Worm (Caenorhabditis elegans) whole organism, late embryonic: ENCODE measurements around the gene ags-3.

Experiments used
- C38D4.7 ChIP-seq: fragments of 200-800 bp; sonication (Bioruptor generic); optimal IDR thresholded peaks from 2 replicates; lab custom pipeline; 2018; ENCODE audit warnings: mild to moderate bottlenecking, missing genetic modification characterization, moderate library complexity, missing compliant biosample characterization
- F13H6.1 ChIP-seq: sonication (generic microtip); optimal IDR thresholded peaks from 2 replicates; lab custom pipeline; 2016; ENCODE audit warnings: missing genetic modification characterization, missing compliant biosample characterization
- K02D7.2 ChIP-seq: sonication (generic microtip); optimal IDR thresholded peaks from 2 replicates; lab custom pipeline; 2017; ENCODE audit warnings: mild to moderate bottlenecking, missing genetic modification characterization, missing compliant biosample characterization
- ahr-1 ChIP-seq: sonication (generic microtip); optimal IDR thresholded peaks from 2 replicates; lab custom pipeline; 2016; ENCODE audit warnings: missing genetic modification characterization, missing compliant biosample characterization
- ama-1 ChIP-seq: fragments of 150-350 bp; optimal IDR thresholded peaks from 2 replicates; lab custom pipeline; 2014
- ceh-18 ChIP-seq: sonication (generic microtip); optimal IDR thresholded peaks from 2 replicates; lab custom pipeline; 2016; ENCODE audit warnings: missing genetic modification characterization, missing compliant biosample characterization
- ceh-19 ChIP-seq: fragments of 200-800 bp; sonication (Bioruptor generic); optimal IDR thresholded peaks from 2 replicates; lab custom pipeline; 2018; ENCODE audit warnings: mild to moderate bottlenecking, missing genetic modification characterization, missing compliant biosample characterization
- ceh-22 ChIP-seq: sonication (generic microtip); optimal IDR thresholded peaks from 2 replicates; lab custom pipeline; 2017; ENCODE audit warnings: missing biosample characterization, missing genetic modification characterization
- ceh-24 ChIP-seq: sonication (generic microtip); optimal IDR thresholded peaks from 2 replicates; lab custom pipeline; 2016; ENCODE audit warnings: mild to moderate bottlenecking, missing genetic modification characterization, missing compliant biosample characterization
- ceh-31 ChIP-seq: sonication (generic microtip); optimal IDR thresholded peaks from 2 replicates; lab custom pipeline; 2016; ENCODE audit warnings: missing genetic modification characterization, missing compliant biosample characterization
- ceh-34 ChIP-seq: sonication (generic microtip); optimal IDR thresholded peaks from 2 replicates; lab custom pipeline; 2016; ENCODE audit warnings: mild to moderate bottlenecking, missing genetic modification characterization, missing compliant biosample characterization
- ceh-48 ChIP-seq: sonication (generic microtip); optimal IDR thresholded peaks from 2 replicates; lab custom pipeline; 2016; ENCODE audit warnings: missing genetic modification characterization, inconsistent platforms, missing compliant biosample characterization
- elt-2 ChIP-seq: sonication (generic microtip); optimal IDR thresholded peaks from 2 replicates; lab custom pipeline; 2016; ENCODE audit warnings: missing genetic modification reagents, missing genetic modification characterization, missing compliant biosample characterization
- ets-4 ChIP-seq: sonication (generic microtip); optimal IDR thresholded peaks from 2 replicates; lab custom pipeline; 2016; ENCODE audit warnings: missing genetic modification characterization, missing compliant biosample characterization
- eyg-1 ChIP-seq: sonication (generic microtip); optimal IDR thresholded peaks from 2 replicates; lab custom pipeline; 2016; ENCODE audit warnings: missing genotype, missing genetic modification characterization, missing compliant biosample characterization
- fkh-10 ChIP-seq: fragments of 150-350 bp; optimal IDR thresholded peaks from 2 replicates; lab custom pipeline; 2014; ENCODE audit warnings: missing biosample characterization, missing genetic modification reagents, missing genetic modification characterization
- fkh-6 ChIP-seq: sonication (generic microtip); optimal IDR thresholded peaks from 2 replicates; lab custom pipeline; 2016; ENCODE audit warnings: missing genetic modification characterization, missing compliant biosample characterization
- hlh-13 ChIP-seq: fragments of 200-800 bp; sonication (Bioruptor generic); optimal IDR thresholded peaks from 2 replicates; lab custom pipeline; 2018; ENCODE audit warnings: mild to moderate bottlenecking, missing genetic modification characterization, missing compliant biosample characterization
- hlh-30 ChIP-seq: sonication (generic microtip); optimal IDR thresholded peaks from 2 replicates; lab custom pipeline; 2017; ENCODE audit warnings: antibody characterized with exemption, missing genetic modification characterization, missing compliant biosample characterization; ENCODE audit not compliant: insufficient read depth
- hlh-6 ChIP-seq: sonication (generic microtip); optimal IDR thresholded peaks from 2 replicates; lab custom pipeline; 2016; ENCODE audit warnings: missing genotype, missing genetic modification characterization, missing compliant biosample characterization
- nfya-1 ChIP-seq: sonication (generic microtip); optimal IDR thresholded peaks from 2 replicates; lab custom pipeline; 2017; ENCODE audit warnings: missing genetic modification characterization, mild to moderate bottlenecking, missing compliant biosample characterization, antibody characterized with exemption, moderate library complexity
- nhr-11 ChIP-seq: fragments of 150-350 bp; optimal IDR thresholded peaks from 2 replicates; lab custom pipeline; 2014; ENCODE audit warnings: missing biosample characterization, missing genetic modification characterization
- nhr-232 ChIP-seq: sonication (generic microtip); optimal IDR thresholded peaks from 2 replicates; lab custom pipeline; 2016; ENCODE audit warnings: missing genetic modification characterization, missing compliant biosample characterization
- pat-9 ChIP-seq: fragments of 200-800 bp; sonication (Bioruptor generic); optimal IDR thresholded peaks from 2 replicates; lab custom pipeline; 2018; ENCODE audit warnings: mild to moderate bottlenecking, missing genetic modification characterization, moderate library complexity, missing compliant biosample characterization
- pax-1 ChIP-seq: fragments of 150-350 bp; optimal IDR thresholded peaks from 2 replicates; lab custom pipeline; 2014; ENCODE audit warnings: missing biosample characterization, missing genetic modification characterization
- pha-2 ChIP-seq: sonication (generic microtip); optimal IDR thresholded peaks from 2 replicates; lab custom pipeline; 2017; ENCODE audit warnings: mild to moderate bottlenecking, missing genetic modification characterization, missing compliant biosample characterization
- pha-4 ChIP-seq: fragments of 150-350 bp; optimal IDR thresholded peaks from 2 replicates; lab custom pipeline; 2018; ENCODE audit warnings: missing biosample characterization, missing genetic modification reagents, missing genetic modification characterization
- rnt-1 ChIP-seq: sonication (generic microtip); optimal IDR thresholded peaks from 2 replicates; lab custom pipeline; 2016; ENCODE audit warnings: missing genetic modification characterization, missing compliant biosample characterization
- sdc-2 ChIP-seq: sonication (generic microtip); optimal IDR thresholded peaks from 2 replicates; lab custom pipeline; 2016; ENCODE audit warnings: missing genotype, missing genetic modification characterization, missing compliant biosample characterization
- sox-4 ChIP-seq: sonication (generic microtip); optimal IDR thresholded peaks from 2 replicates; lab custom pipeline; 2017; ENCODE audit warnings: mild to moderate bottlenecking, missing genetic modification characterization, inconsistent platforms, missing compliant biosample characterization
- tbx-2 ChIP-seq: sonication (generic microtip); optimal IDR thresholded peaks from 2 replicates; lab custom pipeline; 2016; ENCODE audit warnings: missing genetic modification characterization, missing compliant biosample characterization
- tbx-7 ChIP-seq: sonication (generic microtip); optimal IDR thresholded peaks from 2 replicates; lab custom pipeline; 2016; ENCODE audit warnings: missing genotype, missing genetic modification characterization, missing compliant biosample characterization
- ttx-3 ChIP-seq: sonication (generic microtip); optimal IDR thresholded peaks from 2 replicates; lab custom pipeline; 2016; ENCODE audit warnings: missing genetic modification reagents, missing genetic modification characterization, missing compliant biosample characterization
- unc-42 ChIP-seq: sonication (generic microtip); optimal IDR thresholded peaks from 2 replicates; lab custom pipeline; 2016; ENCODE audit warnings: missing genotype, missing genetic modification characterization, missing compliant biosample characterization
- unc-86 ChIP-seq: sonication (generic microtip); optimal IDR thresholded peaks from 2 replicates; lab custom pipeline; 2016; ENCODE audit warnings: missing genetic modification characterization, missing compliant biosample characterization
- zip-5 ChIP-seq: sonication (generic microtip); optimal IDR thresholded peaks from 2 replicates; lab custom pipeline; 2016; ENCODE audit warnings: missing genetic modification characterization, missing compliant biosample characterization

ags-3 gene

DNA sequence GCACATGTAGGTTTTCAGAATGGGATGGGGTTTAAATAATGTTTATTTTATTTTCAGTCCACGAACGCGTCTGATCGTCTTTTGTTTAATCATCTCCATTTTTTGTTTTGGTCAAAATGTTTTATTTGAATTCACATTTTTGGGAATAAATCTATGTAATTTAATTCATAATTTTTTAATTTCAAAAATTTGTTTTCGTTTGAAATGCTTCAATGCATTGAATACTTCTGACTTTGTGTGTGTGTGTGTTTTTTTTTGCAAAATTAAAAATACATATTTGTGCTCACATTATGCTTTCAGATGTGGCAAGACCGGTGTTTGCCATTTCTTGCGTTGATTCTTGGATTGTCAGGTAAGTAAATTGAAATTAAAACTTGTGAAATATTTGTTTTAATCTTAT, 48.5 kb downstream of the ags-3 start, which contains the start of gene nspg-13:
TSS of gene nspg-13 (plus strand) at position 301 of the 400 bp plus-strand sequence.
- TF ChIP-seq nhr-11 (tag; lab: Kevin White, UChicago) (no peak), eyg-1 (no peak), F13H6.1 (tag; lab: Kevin White, UChicago) (no peak), ahr-1 (tag; lab: Kevin White, UChicago) (no peak), rnt-1 (no peak), ama-1 (lab: Kevin White, UChicago) (no peak), C38D4.7 (GFP tag; lab: Kevin White, UChicago) (no peak), nhr-232 (tag; lab: Kevin White, UChicago) (no peak), ceh-48 (tag; lab: Kevin White, UChicago) (no peak), ceh-24 (tag; lab: Kevin White, UChicago) (no peak), zip-5 (tag; lab: Kevin White, UChicago) (no peak), sox-4 (tag; lab: Kevin White, UChicago) (no peak), K02D7.2 (no peak), fkh-10 (GFP tag; lab: Kevin White, UChicago) (no peak), hlh-6 (no peak), ceh-31 (tag; lab: Kevin White, UChicago) (no peak), unc-86 (tag; lab: Kevin White, UChicago) (no peak), sdc-2 (tag; lab: Kevin White, UChicago) (no peak), ceh-34 (tag; lab: Kevin White, UChicago) (no peak), unc-42 (tag; lab: Kevin White, UChicago) (no peak)

DNA sequence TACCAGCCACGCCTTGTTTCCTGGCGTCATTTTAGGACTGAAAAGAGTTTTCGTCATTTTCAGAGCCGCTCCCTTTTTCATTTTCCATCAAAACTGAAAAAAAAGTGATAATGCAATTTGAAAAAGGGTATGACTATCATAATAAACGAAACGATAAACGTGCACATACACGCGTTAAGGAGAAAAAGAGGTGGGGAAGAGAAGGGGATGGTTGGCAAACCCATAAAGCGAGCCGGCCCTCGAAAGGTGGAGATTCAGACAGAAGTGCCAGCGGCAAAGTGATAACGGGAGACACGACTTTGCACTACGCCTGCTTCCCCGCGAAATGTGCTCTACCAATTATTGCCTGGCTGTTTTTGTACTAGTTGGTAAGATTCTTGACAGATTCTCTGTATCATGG, 50.6 kb downstream of the ags-3 start, which contains the start of gene nspg-14:
TSS of gene nspg-14 (plus strand) at position 250 of the 400 bp plus-strand sequence.
- peak; percentile 47 for TF ChIP-seq elt-2 (tag; lab: Kevin White, UChicago)
- TF ChIP-seq hlh-30 (tag; lab: Kevin White, UChicago): no peak
- no peak for TF ChIP-seq ceh-18 (tag; lab: Kevin White, UChicago)

DNA sequence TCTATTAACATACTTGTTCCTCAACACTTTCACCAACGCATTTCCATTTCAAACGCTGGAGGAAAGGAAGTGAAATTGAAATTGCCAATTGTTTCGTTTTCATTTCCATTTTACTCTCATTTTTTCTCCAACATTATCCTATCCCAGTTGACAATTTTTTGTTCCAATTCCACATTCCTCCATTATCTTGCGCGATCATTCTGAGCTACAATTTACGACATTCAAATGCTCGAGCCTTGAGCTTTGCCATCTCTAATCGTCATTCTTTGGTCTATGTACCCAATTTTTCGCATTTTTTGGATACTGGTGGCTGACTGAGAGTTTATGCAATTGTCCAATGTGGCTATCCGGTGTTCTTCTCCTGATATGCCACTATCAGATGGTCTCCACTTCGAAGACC, 53.8 kb downstream of the ags-3 start, which contains the start of gene Y34B4A.10:
TSS of gene Y34B4A.10 (plus strand) at position 301 of the 400 bp plus-strand sequence.
- TF ChIP-seq sox-4 (tag; lab: Kevin White, UChicago) (no peak), ahr-1 (tag; lab: Kevin White, UChicago) (no peak), hlh-13 (GFP tag; lab: Kevin White, UChicago) (no peak), ceh-18 (tag; lab: Kevin White, UChicago) (no peak), pha-2 (tag; lab: Kevin White, UChicago) (no peak), ceh-48 (tag; lab: Kevin White, UChicago) (no peak), K02D7.2 (no peak), pha-4 (tag; lab: Kevin White, UChicago) (no peak), fkh-6 (tag; lab: Kevin White, UChicago) (no peak), ceh-24 (tag; lab: Kevin White, UChicago) (no peak), ets-4 (tag; lab: Kevin White, UChicago) (no peak), fkh-10 (GFP tag; lab: Kevin White, UChicago) (no peak), tbx-2 (tag; lab: Kevin White, UChicago) (no peak), ttx-3 (tag; lab: Kevin White, UChicago) (no peak), zip-5 (tag; lab: Kevin White, UChicago) (no peak)

DNA sequence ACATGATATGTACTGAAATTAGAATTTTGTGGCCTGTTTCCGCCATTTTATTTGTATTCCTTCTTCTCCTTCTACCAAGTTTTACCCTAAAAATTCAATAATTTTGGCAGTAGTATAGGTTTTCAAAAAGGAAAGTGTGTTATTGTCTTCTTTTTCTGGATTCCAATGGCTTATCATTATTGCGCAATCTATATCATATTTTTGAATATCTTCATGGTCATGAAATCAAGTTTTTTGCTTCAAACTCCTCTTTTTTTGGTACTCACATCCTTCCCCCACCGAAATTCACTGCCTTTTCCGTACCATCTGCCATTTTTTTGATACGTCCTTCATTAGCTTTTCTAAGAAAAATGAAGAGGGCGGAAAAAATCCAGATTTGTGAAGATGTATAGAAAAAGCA, 54.6 kb downstream of the ags-3 start:
- no peak for TF ChIP-seq nfya-1 (tag; lab: Kevin White, UChicago)
- no peak for TF ChIP-seq tbx-7 (tag; lab: Kevin White, UChicago)
- TF ChIP-seq pax-1 (tag; lab: Kevin White, UChicago): no peak
- TF ChIP-seq ceh-22 (tag; lab: Kevin White, UChicago): no peak
- no peak for TF ChIP-seq ceh-19
- no peak for TF ChIP-seq ama-1 (lab: Kevin White, UChicago)
- TF ChIP-seq pat-9: no peak
